Fruit fly (Drosophila melanogaster) whole organism, prepupa: ENCODE data around the gene CG12480.

ENCODE experiments used
- CG10631 ChIP-seq: fragments of 200-800 bp; sonication (Bioruptor generic); optimal IDR thresholded peaks from 2 replicates; lab custom pipeline; 2016; ENCODE audit warnings: missing biosample characterization, missing genetic modification characterization
- CG10669 ChIP-seq: fragments of 200-800 bp; sonication (Bioruptor generic); optimal IDR thresholded peaks from 3 replicates; lab custom pipeline; 2018; ENCODE audit warnings: missing biosample characterization, mild to moderate bottlenecking, missing genetic modification characterization, moderate library complexity
- CG11294 ChIP-seq: fragments of 200-800 bp; sonication (Bioruptor generic); IDR thresholded peaks from 2 replicates; pipeline ENCODE4 v1.3.6; 2022; ENCODE audit warnings: missing biosample characterization, missing genetic modification characterization
- CG11762 ChIP-seq: fragments of 200-800 bp; sonication (Bioruptor generic); optimal IDR thresholded peaks from 3 replicates; lab custom pipeline; 2016; ENCODE audit warnings: missing biosample characterization, missing genetic modification characterization; ENCODE audit not compliant: insufficient read depth
- CG11902 ChIP-seq: fragments of 200-800 bp; sonication (Bioruptor generic); optimal IDR thresholded peaks from 3 replicates; lab custom pipeline; 2016; ENCODE audit warnings: missing biosample characterization, missing genetic modification characterization
- CG15336 ChIP-seq: fragments of 200-800 bp; sonication (Bioruptor generic); IDR thresholded peaks from 2 replicates; pipeline ENCODE4 v1.3.6; 2022; ENCODE audit warnings: missing biosample characterization, missing genetic modification characterization
- CG1621 ChIP-seq: fragments of 200-800 bp; sonication (Bioruptor generic); optimal IDR thresholded peaks from 3 replicates; lab custom pipeline; 2018; ENCODE audit warnings: missing biosample characterization, mild to moderate bottlenecking, missing genetic modification characterization
- CG3032 ChIP-seq: fragments of 200-800 bp; optimal IDR thresholded peaks from 2 replicates; lab custom pipeline; 2019; ENCODE audit warnings: missing biosample characterization, mild to moderate bottlenecking, missing genetic modification characterization, moderate library complexity
- CG31627 ChIP-seq: fragments of 200-800 bp; sonication (Bioruptor generic); optimal IDR thresholded peaks from 3 replicates; lab custom pipeline; 2016; ENCODE audit warnings: missing biosample characterization, missing genetic modification characterization
- CG34406 ChIP-seq: fragments of 200-800 bp; sonication (Bioruptor generic); optimal IDR thresholded peaks from 3 replicates; lab custom pipeline; 2016; ENCODE audit warnings: missing biosample characterization, missing genetic modification characterization
- CG3919 ChIP-seq: fragments of 200-800 bp; sonication (Bioruptor generic); optimal IDR thresholded peaks from 3 replicates; lab custom pipeline; 2016; ENCODE audit warnings: missing biosample characterization, missing genetic modification characterization
- CG6163 ChIP-seq: fragments of 200-800 bp; sonication (Bioruptor generic); IDR thresholded peaks from 3 replicates; pipeline ENCODE4 v1.3.6; 2022; ENCODE audit warnings: missing biosample characterization, missing genetic modification characterization
- CG6276 ChIP-seq: fragments of 200-800 bp; sonication (Bioruptor generic); optimal IDR thresholded peaks from 2 replicates; lab custom pipeline; 2017; ENCODE audit warnings: missing biosample characterization, mild to moderate bottlenecking, missing genetic modification characterization
- CG6792 ChIP-seq: fragments of 200-800 bp; sonication (Bioruptor generic); optimal IDR thresholded peaks from 3 replicates; lab custom pipeline; 2016; ENCODE audit warnings: missing biosample characterization, missing genetic modification characterization
- CG6808 ChIP-seq: fragments of 200-800 bp; sonication (Bioruptor generic); optimal IDR thresholded peaks from 3 replicates; lab custom pipeline; 2017; ENCODE audit warnings: missing biosample characterization, missing genetic modification characterization, mild to moderate bottlenecking, moderate library complexity, missing genetic modification reagents
- CG6854 ChIP-seq: fragments of 200-800 bp; sonication (Bioruptor generic); optimal IDR thresholded peaks from 2 replicates; lab custom pipeline; 2017; ENCODE audit warnings: missing biosample characterization, mild to moderate bottlenecking, missing genetic modification characterization
- CG7368 ChIP-seq: fragments of 200-800 bp; sonication (Bioruptor generic); optimal IDR thresholded peaks from 3 replicates; lab custom pipeline; 2016; ENCODE audit warnings: missing biosample characterization, missing genetic modification characterization
- CG8119 ChIP-seq: fragments of 200-800 bp; sonication (Bioruptor generic); IDR thresholded peaks from 3 replicates; pipeline ENCODE4 v1.3.6; 2022; ENCODE audit warnings: missing biosample characterization, missing genetic modification characterization
- CG8319 ChIP-seq: fragments of 200-800 bp; sonication (Bioruptor generic); optimal IDR thresholded peaks from 3 replicates; lab custom pipeline; 2016; ENCODE audit warnings: missing biosample characterization, missing genetic modification characterization
- CG8632 ChIP-seq: fragments of 200-800 bp; sonication (Bioruptor generic); optimal IDR thresholded peaks from 3 replicates; lab custom pipeline; 2016; ENCODE audit warnings: missing biosample characterization, missing genetic modification characterization
- CG9139 ChIP-seq: fragments of 200-800 bp; sonication (Bioruptor generic); optimal IDR thresholded peaks from 3 replicates; lab custom pipeline; 2017; ENCODE audit warnings: missing biosample characterization, mild to moderate bottlenecking, missing genetic modification characterization
- Ets96B ChIP-seq: fragments of 200-800 bp; optimal IDR thresholded peaks from 2 replicates; lab custom pipeline; 2019; ENCODE audit warnings: missing biosample characterization, mild to moderate bottlenecking, missing genetic modification characterization, moderate library complexity
- Gug ChIP-seq: fragments of 200-800 bp; sonication (Bioruptor generic); IDR thresholded peaks from 2 replicates; pipeline ENCODE4 v1.3.6; 2022; ENCODE audit warnings: missing biosample characterization, missing genetic modification characterization
- Hr38 ChIP-seq: sonication (Bioruptor generic); optimal IDR thresholded peaks from 2 replicates; lab custom pipeline; 2016; ENCODE audit warnings: missing biosample characterization, missing genetic modification characterization
- Hr39 ChIP-seq: fragments of 200-800 bp; sonication (Bioruptor generic); optimal IDR thresholded peaks from 2 replicates; lab custom pipeline; 2016; ENCODE audit warnings: missing biosample characterization, missing genetic modification characterization
- Lpt ChIP-seq: fragments of 200-800 bp; sonication (Bioruptor generic); optimal IDR thresholded peaks from 3 replicates; lab custom pipeline; 2016; ENCODE audit warnings: missing biosample characterization, missing genetic modification characterization
- Met ChIP-seq: fragments of 200-800 bp; sonication (Bioruptor generic); optimal IDR thresholded peaks from 3 replicates; lab custom pipeline; 2016; ENCODE audit warnings: missing biosample characterization, missing genetic modification characterization
- OdsH ChIP-seq: fragments of 200-800 bp; sonication (Bioruptor generic); optimal IDR thresholded peaks from 3 replicates; lab custom pipeline; 2016; ENCODE audit warnings: missing biosample characterization, missing genetic modification characterization
- Smox ChIP-seq: fragments of 200-800 bp; sonication (Bioruptor generic); optimal IDR thresholded peaks from 3 replicates; lab custom pipeline; 2016; ENCODE audit warnings: missing biosample characterization, missing genetic modification characterization
- Sox102F ChIP-seq: fragments of 200-800 bp; sonication (Bioruptor generic); optimal IDR thresholded peaks from 2 replicates; lab custom pipeline; 2016; ENCODE audit warnings: missing biosample characterization, mild to moderate bottlenecking, missing genetic modification characterization
- Sox14 ChIP-seq: fragments of 200-800 bp; sonication (Bioruptor generic); optimal IDR thresholded peaks from 3 replicates; lab custom pipeline; 2016; ENCODE audit warnings: missing biosample characterization, missing genetic modification characterization
- Sox15 ChIP-seq: fragments of 200-800 bp; sonication (Bioruptor generic); optimal IDR thresholded peaks from 3 replicates; lab custom pipeline; 2016; ENCODE audit warnings: missing biosample characterization, missing genetic modification characterization
- achi ChIP-seq: fragments of 200-800 bp; sonication (Bioruptor generic); optimal IDR thresholded peaks from 3 replicates; lab custom pipeline; 2016; ENCODE audit warnings: missing biosample characterization, missing genetic modification characterization
- acj6 ChIP-seq: fragments of 200-800 bp; sonication (Bioruptor generic); optimal IDR thresholded peaks from 3 replicates; lab custom pipeline; 2016; ENCODE audit warnings: missing biosample characterization, missing genetic modification characterization
- cyc ChIP-seq: fragments of 200-800 bp; sonication (Bioruptor generic); optimal IDR thresholded peaks from 3 replicates; lab custom pipeline; 2016; ENCODE audit warnings: missing biosample characterization, missing genetic modification characterization
- dac ChIP-seq: fragments of 200-800 bp; sonication (Bioruptor generic); optimal IDR thresholded peaks from 2 replicates; lab custom pipeline; 2017; ENCODE audit warnings: missing biosample characterization, mild to moderate bottlenecking, missing genetic modification characterization
- dsx ChIP-seq: fragments of 200-800 bp; optimal IDR thresholded peaks from 3 replicates; lab custom pipeline; 2019; ENCODE audit warnings: missing biosample characterization, mild to moderate bottlenecking, missing genetic modification characterization, moderate library complexity; ENCODE audit not compliant: poor library complexity, severe bottlenecking
- eg ChIP-seq: fragments of 200-800 bp; sonication (Bioruptor generic); IDR thresholded peaks from 3 replicates; pipeline ENCODE4 v1.3.6; 2022; ENCODE audit warnings: missing biosample characterization, missing genetic modification characterization
- esn ChIP-seq: fragments of 200-800 bp; sonication (Bioruptor generic); optimal IDR thresholded peaks from 2 replicates; lab custom pipeline; 2016; ENCODE audit warnings: missing biosample characterization, mild to moderate bottlenecking, missing genetic modification characterization, moderate library complexity
- fd59A ChIP-seq: fragments of 200-800 bp; sonication (Bioruptor generic); optimal IDR thresholded peaks from 2 replicates; lab custom pipeline; 2017; ENCODE audit warnings: missing biosample characterization, mild to moderate bottlenecking, missing genetic modification characterization, missing genetic modification reagents
- fkh ChIP-seq: fragments of 200-800 bp; sonication (Bioruptor generic); optimal IDR thresholded peaks from 3 replicates; lab custom pipeline; 2017; ENCODE audit warnings: missing biosample characterization, mild to moderate bottlenecking, missing genetic modification characterization, moderate library complexity
- lz ChIP-seq: fragments of 200-800 bp; sonication (Bioruptor generic); optimal IDR thresholded peaks from 3 replicates; lab custom pipeline; 2016; ENCODE audit warnings: missing biosample characterization, missing genetic modification characterization
- net ChIP-seq: fragments of 200-800 bp; sonication (Bioruptor generic); optimal IDR thresholded peaks from 3 replicates; lab custom pipeline; 2016; ENCODE audit warnings: missing biosample characterization, missing genetic modification characterization
- pdm3 ChIP-seq: fragments of 200-800 bp; sonication (Bioruptor generic); optimal IDR thresholded peaks from 3 replicates; lab custom pipeline; 2016; ENCODE audit warnings: missing biosample characterization, missing genetic modification characterization
- salr ChIP-seq, 2 experiments: fragments of 200-800 bp; sonication (Bioruptor generic); optimal IDR thresholded peaks; 3 replicates each; lab custom pipeline; 2016 to 2018; ENCODE audit warnings: missing biosample characterization in 2 of 2, missing genetic modification characterization in 2 of 2, mild to moderate bottlenecking in 1 of 2
- spab ChIP-seq: fragments of 200-800 bp; sonication (Bioruptor generic); optimal IDR thresholded peaks from 2 replicates; lab custom pipeline; 2017; ENCODE audit warnings: missing biosample characterization, mild to moderate bottlenecking, missing genetic modification characterization, missing genetic modification reagents
- ss ChIP-seq, 2 experiments: fragments of 200-800 bp; sonication (Bioruptor generic); optimal IDR thresholded peaks; 2 replicates in 1 of 2; 3 replicates in 1 of 2; lab custom pipeline; 2017 to 2018; ENCODE audit warnings: mild to moderate bottlenecking in 2 of 2, missing biosample characterization in 2 of 2, missing genetic modification characterization in 2 of 2, moderate library complexity in 1 of 2
- svp ChIP-seq: fragments of 200-800 bp; sonication (Bioruptor generic); peaks from one replicate; lab custom pipeline; 2016; ENCODE audit warnings: missing biosample characterization, missing genetic modification characterization
- topi ChIP-seq: fragments of 200-800 bp; sonication (Bioruptor generic); optimal IDR thresholded peaks from 3 replicates; lab custom pipeline; 2016; ENCODE audit warnings: missing biosample characterization, missing genetic modification characterization
- vri ChIP-seq: fragments of 200-800 bp; sonication (Bioruptor generic); optimal IDR thresholded peaks from 3 replicates; lab custom pipeline; 2016; ENCODE audit warnings: missing biosample characterization, mild to moderate bottlenecking, missing genetic modification characterization

CG12480 gene

dm6 chrX:14208426-14209208 lies 39.2 kb downstream of the CG12480 start:
- TF ChIP-seq dsx (GFP tag; lab: Kevin White, UChicago) (peak; percentile 61), CG31627 (GFP tag; lab: Kevin White, UChicago) (peak; percentile 54), CG6792 (GFP tag; lab: Kevin White, UChicago) (peak; percentile 64), CG8632 (peak; percentile 64), CG11762 (GFP tag; lab: Kevin White, UChicago) (peak; percentile 57), Lpt (GFP tag; lab: Kevin White, UChicago) (peak; percentile 40), acj6 (GFP tag; lab: Kevin White, UChicago) (peak; percentile 74), fd59A (GFP tag; lab: Kevin White, UChicago) (peak; percentile 56), CG10669 (GFP tag; lab: Kevin White, UChicago) (peak; percentile 71), lz (GFP tag; lab: Kevin White, UChicago) (peak; percentile 69), topi (peak; percentile 79), CG1621 (tag; lab: Kevin White, UChicago) (peak; percentile 59), dac (peak; percentile 44), Smox (GFP tag; lab: Kevin White, UChicago) (peak; percentile 71), spab (GFP tag; lab: Kevin White, UChicago) (peak; percentile 62), vri (GFP tag; lab: Kevin White, UChicago) (no peak), ss (GFP tag; optimal IDR thresholded peaks at IDR 0.05; lab: Kevin White, UChicago) (peak; percentile 62 to 72), CG8119 (GFP tag; lab: Robert Waterston, UW) (peak; percentile 82), Gug (GFP tag; lab: Robert Waterston, UW) (no peak; the same call in 1 of the 2 replicates), CG3032 (peak; percentile 75), salr (GFP tag; optimal IDR thresholded peaks at IDR 0.05; lab: Kevin White, UChicago) (peak; percentile 25 to 63), Sox15 (GFP tag; lab: Kevin White, UChicago) (peak; percentile 13), net (GFP tag; lab: Kevin White, UChicago) (peak; percentile 79), fkh (GFP tag; lab: Kevin White, UChicago) (no peak), CG6163 (GFP tag; lab: Robert Waterston, UW) (peak; percentile 85), CG6276 (GFP tag; lab: Kevin White, UChicago) (peak; percentile 85), CG15336 (GFP tag; lab: Robert Waterston, UW) (peak; percentile 83), CG6808 (GFP tag; lab: Kevin White, UChicago) (peak; percentile 74), eg (GFP tag; lab: Robert Waterston, UW) (peak; percentile 84), CG11902 (peak; percentile 30), CG11294 (peak; percentile 18; the same call in 1 of the 2 replicates), pdm3 (GFP tag; lab: Kevin White, UChicago) (peak; percentile 66), CG8319 (GFP tag; lab: Kevin White, UChicago) (peak; percentile 38), CG9139 (GFP tag; lab: Kevin White, UChicago) (peak; percentile 72), CG10631 (peak; percentile 59), Met (GFP tag; lab: Kevin White, UChicago) (peak; percentile 83), Sox14 (GFP tag; lab: Kevin White, UChicago) (peak; percentile 59), CG3919 (GFP tag; lab: Kevin White, UChicago) (peak; percentile 77), CG7368 (GFP tag; lab: Kevin White, UChicago) (peak; percentile 54), OdsH (GFP tag; lab: Kevin White, UChicago) (peak; percentile 71), Hr38 (no peak), Sox102F (GFP tag; lab: Kevin White, UChicago) (peak; percentile 57), svp (GFP tag; lab: Kevin White, UChicago) (peak; percentile 87), Ets96B (tag; lab: Kevin White, UChicago) (peak; percentile 68), Hr39 (GFP tag; lab: Kevin White, UChicago) (peak; percentile 46), cyc (GFP tag; lab: Kevin White, UChicago) (peak; percentile 65), esn (peak; percentile 68), CG34406 (GFP tag; lab: Kevin White, UChicago) (peak; percentile 73), CG6854 (GFP tag; lab: Kevin White, UChicago) (peak; percentile 62), achi (GFP tag; lab: Kevin White, UChicago) (peak; percentile 64)
